Fruit fly (Drosophila melanogaster) whole organism, embryonic: ENCODE data around the gene T48.

Experiments used
- Abd-B ChIP-seq: fragments of 200-800 bp; sonication (Bioruptor generic); optimal IDR thresholded peaks from 2 replicates; lab custom pipeline; 2018; ENCODE audit warnings: missing biosample characterization, mild to moderate bottlenecking, missing genetic modification characterization, moderate library complexity
- CG10565 ChIP-seq: fragments of 200-800 bp; sonication (Bioruptor generic); optimal IDR thresholded peaks from 3 replicates; lab custom pipeline; 2016; ENCODE audit warnings: missing biosample characterization, mild to moderate bottlenecking, missing genetic modification characterization
- Hr78 ChIP-seq, 2 experiments: fragments of 200-800 bp in 1 of 2; fragments of >200 bp in 1 of 2; sonication (Bioruptor generic) in 1 of 2; optimal IDR thresholded peaks; 2 replicates each; lab custom pipeline; 2017 to 2019; ENCODE audit warnings: missing biosample characterization in 2 of 2, missing genetic modification characterization in 2 of 2, mild to moderate bottlenecking in 1 of 2, moderate library complexity in 1 of 2
- onecut ChIP-seq: fragments of 200-800 bp; sonication (Bioruptor generic); IDR thresholded peaks from 2 replicates; pipeline ENCODE4 v1.3.6; 2022; ENCODE audit warnings: missing biosample characterization, missing genetic modification characterization
- scrt ChIP-seq: fragments of 200-800 bp; sonication (Bioruptor generic); optimal IDR thresholded peaks from 2 replicates; lab custom pipeline; 2018; ENCODE audit warnings: missing biosample characterization, mild to moderate bottlenecking, missing genetic modification characterization, moderate library complexity
- sima ChIP-seq: fragments of 200-800 bp; sonication (Bioruptor generic); optimal IDR thresholded peaks from 2 replicates; lab custom pipeline; 2016; ENCODE audit warnings: missing biosample characterization, missing genetic modification characterization
- slp2 ChIP-seq: fragments of 200-800 bp; sonication (Bioruptor generic); optimal IDR thresholded peaks from 2 replicates; lab custom pipeline; 2016; ENCODE audit warnings: missing biosample characterization, missing genetic modification characterization

dm6 chr3R:26960496-26960895, 79.0 kb downstream of the T48 start:
- TF ChIP-seq Abd-B (GFP tag; lab: Kevin White, UChicago) (no peak), slp2 (GFP tag; lab: Kevin White, UChicago) (no peak), Hr78 (GFP tag; optimal IDR thresholded peaks at IDR 0.05; lab: Kevin White, UChicago) (no peak), sima (no peak), CG10565 (GFP tag; lab: Kevin White, UChicago) (no peak), scrt (GFP tag; lab: Kevin White, UChicago) (no peak), onecut (GFP tag; lab: Robert Waterston, UW) (no peak)
